Fruit fly (Drosophila melanogaster): ENCODE measurements around the gene Fer1.

Gene Fer1

DNA sequence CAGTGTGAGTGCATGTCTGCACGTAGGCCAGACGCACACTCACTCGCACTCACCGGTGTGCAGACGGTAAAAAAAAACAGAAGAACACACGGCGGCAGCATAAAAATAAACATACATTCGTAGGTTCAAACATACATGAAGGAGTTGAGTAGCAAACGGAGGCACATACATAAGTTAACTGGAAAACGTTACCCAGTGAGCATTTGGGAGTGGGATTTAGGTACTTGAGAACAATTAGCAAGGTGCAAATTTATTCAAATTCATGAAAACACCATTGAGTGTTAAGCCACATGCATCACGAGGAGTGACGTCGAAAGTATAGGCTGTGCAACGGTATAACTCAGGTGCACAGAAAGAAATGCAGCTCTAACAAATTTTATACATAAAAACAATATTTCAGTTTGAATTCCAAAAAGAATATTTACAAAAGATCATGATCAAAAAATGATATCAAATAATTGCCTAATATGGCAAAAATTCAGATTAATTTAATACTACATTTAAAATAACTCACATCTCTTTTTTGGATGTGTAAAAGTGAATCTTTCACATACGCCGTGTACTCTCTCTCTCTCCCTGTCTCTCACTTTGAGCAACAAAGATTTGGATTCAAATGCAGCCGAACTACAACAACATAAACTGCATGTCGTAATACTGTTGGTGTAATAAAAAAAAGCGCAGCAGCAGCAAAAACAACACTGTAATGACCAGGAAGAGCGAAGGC, 27.3 kb upstream of the Fer1 start (continued):
- no peak for TF ChIP-seq pan (optimal IDR thresholded peaks at IDR 0.05)
- TF ChIP-seq pan (GFP tag; optimal IDR thresholded peaks at IDR 0.05 in 1 of 2, IDR thresholded peaks at IDR 0.05 in 1 of 2): no peak
- TF ChIP-seq CG4820 (GFP tag; optimal IDR thresholded peaks at IDR 0.05): peak; percentile 97
- peak; percentile 79 for TF ChIP-seq dm (GFP tag; optimal IDR thresholded peaks at IDR 0.05)
- TF ChIP-seq CG7786 (GFP tag; optimal IDR thresholded peaks at IDR 0.05): peak; percentile 83
- TF ChIP-seq ttk (GFP tag; IDR thresholded peaks at IDR 0.05): no peak
- peak; percentile 94 for TF ChIP-seq Atf-2 (GFP tag; optimal IDR thresholded peaks at IDR 0.05)
- TF ChIP-seq eve (GFP tag; optimal IDR thresholded peaks at IDR 0.05): peak in 1 of 2 experiments; percentile 52
- peak; percentile 74 for TF ChIP-seq ab (GFP tag; optimal IDR thresholded peaks at IDR 0.05)
- TF ChIP-seq lola (GFP tag; optimal IDR thresholded peaks at IDR 0.05): peak in 1 of 3 experiments; percentile 99
- peak; percentile 90 for TF ChIP-seq salm (tag; optimal IDR thresholded peaks at IDR 0.05)
- no peak for TF ChIP-seq al (GFP tag; IDR thresholded peaks at IDR 0.05)
- no peak for TF ChIP-seq seq (GFP tag; IDR thresholded peaks at IDR 0.05)
- peak; percentile 11 for TF ChIP-seq CG7928 (GFP tag; optimal IDR thresholded peaks at IDR 0.05)
- TF ChIP-seq mam (GFP tag; optimal IDR thresholded peaks at IDR 0.05): peak; percentile 63
- TF ChIP-seq lilli (GFP tag; optimal IDR thresholded peaks at IDR 0.05): peak; percentile 85
- peak; percentile 22 for TF ChIP-seq ERR (GFP tag; optimal IDR thresholded peaks at IDR 0.05)
- no peak for TF ChIP-seq wor (GFP tag; IDR thresholded peaks at IDR 0.05)
- peak; percentile 97 for TF ChIP-seq CG2202 (tag; optimal IDR thresholded peaks at IDR 0.05)
- TF ChIP-seq CG34224 (GFP tag; IDR thresholded peaks at IDR 0.05; ENCODE audit: partially characterized antibody): no peak
- TF ChIP-seq MBD-R2 (GFP tag; IDR thresholded peaks at IDR 0.05): no peak
- peak; percentile 63 for TF ChIP-seq CG6683 (GFP tag; optimal IDR thresholded peaks at IDR 0.05)
- TF ChIP-seq CG17829 (tag; optimal IDR thresholded peaks at IDR 0.05): peak; percentile 99
- peak; percentile 95 for TF ChIP-seq Xbp1 (GFP tag; optimal IDR thresholded peaks at IDR 0.05)
- peak; percentile 70 for TF ChIP-seq Vsx1 (GFP tag; optimal IDR thresholded peaks at IDR 0.05)
- TF ChIP-seq CG18262 (tag; optimal IDR thresholded peaks at IDR 0.05): peak; percentile 99
- TF ChIP-seq nerfin-2 (GFP tag; IDR thresholded peaks at IDR 0.05; ENCODE audit: partially characterized antibody): no peak
- no peak for TF ChIP-seq knrl (GFP tag; IDR thresholded peaks at IDR 0.05; ENCODE audit: partially characterized antibody)
- no peak for TF ChIP-seq hkb (optimal IDR thresholded peaks at IDR 0.05)
- TF ChIP-seq hkb (GFP tag; IDR thresholded peaks at IDR 0.05): no peak
- TF ChIP-seq Usf (GFP tag; optimal IDR thresholded peaks at IDR 0.05): peak; percentile 77
- peak; percentile 86 for TF ChIP-seq Elba2 (GFP tag; optimal IDR thresholded peaks at IDR 0.05)
- TF ChIP-seq CG14965 (GFP tag; optimal IDR thresholded peaks at IDR 0.05; ENCODE audit: borderline replicate concordance): peak; percentile 45
- TF ChIP-seq CG17912 (GFP tag; optimal IDR thresholded peaks at IDR 0.05): peak; percentile 48
- TF ChIP-seq CG6689 (GFP tag; IDR thresholded peaks at IDR 0.05): no peak
- peak; percentile 63 for TF ChIP-seq tup (GFP tag; optimal IDR thresholded peaks at IDR 0.05)
- TF ChIP-seq BtbVII (GFP tag; optimal IDR thresholded peaks at IDR 0.05): peak; percentile 60
- no peak for TF ChIP-seq zfh2 (GFP tag; optimal IDR thresholded peaks at IDR 0.05)
- TF ChIP-seq zen2 (GFP tag; IDR thresholded peaks at IDR 0.05; ENCODE audit: partially characterized antibody): no peak
- TF ChIP-seq CG7271 (tag; optimal IDR thresholded peaks at IDR 0.05): peak; percentile 94
- TF ChIP-seq Meics (GFP tag; optimal IDR thresholded peaks at IDR 0.05): peak; percentile 75
- no peak for TF ChIP-seq NFAT (GFP tag; IDR thresholded peaks at IDR 0.05)
- TF ChIP-seq unc-4 (GFP tag; IDR thresholded peaks at IDR 0.05; ENCODE audit: partially characterized antibody): no peak
- no peak for TF ChIP-seq CG32767 (GFP tag; IDR thresholded peaks at IDR 0.05)
- no peak for TF ChIP-seq CG43689 (GFP tag; IDR thresholded peaks at IDR 0.05)
- TF ChIP-seq CG17802 (tag; optimal IDR thresholded peaks at IDR 0.05): peak; percentile 83
- TF ChIP-seq Hr39 (optimal IDR thresholded peaks at IDR 0.05): no peak
- TF ChIP-seq Sry-β (GFP tag; optimal IDR thresholded peaks at IDR 0.05): peak; percentile 68
- no peak for TF ChIP-seq CG10959 (GFP tag; IDR thresholded peaks at IDR 0.05)
- TF ChIP-seq Tbp (GFP tag; optimal IDR thresholded peaks at IDR 0.05): no peak
- no peak for TF ChIP-seq pita (GFP tag; optimal IDR thresholded peaks at IDR 0.05)

Data from whole organism, embryonic.